Worm (Caenorhabditis elegans) whole organism, L1 larva: ENCODE data around the gene srh-71.

ENCODE experiments used
- aly-2 ChIP-seq: fragments of 150-350 bp; optimal IDR thresholded peaks from 2 replicates; lab custom pipeline; 2014; ENCODE audit warnings: missing biosample characterization, missing genetic modification characterization
- blmp-1 ChIP-seq: fragments of 150-350 bp; optimal IDR thresholded peaks from 2 replicates; lab custom pipeline; 2014; ENCODE audit warnings: missing biosample characterization, missing genetic modification characterization
- nhr-11 ChIP-seq: fragments of 150-350 bp; optimal IDR thresholded peaks from 2 replicates; lab custom pipeline; 2014; ENCODE audit warnings: missing biosample characterization, missing genetic modification characterization
- nhr-20 ChIP-seq: sonication (generic microtip); optimal IDR thresholded peaks from 2 replicates; lab custom pipeline; 2016; ENCODE audit warnings: mild to moderate bottlenecking, missing genetic modification characterization, missing compliant biosample characterization
- pag-3 ChIP-seq: sonication (generic microtip); optimal IDR thresholded peaks from 2 replicates; lab custom pipeline; 2017; ENCODE audit warnings: missing genetic modification characterization, mild to moderate bottlenecking, missing compliant biosample characterization, antibody characterized with exemption, borderline replicate concordance; ENCODE audit not compliant: insufficient read depth
- unc-62 ChIP-seq: fragments of 150-350 bp; optimal IDR thresholded peaks from 2 replicates; lab custom pipeline; 2014; ENCODE audit warnings: missing biosample characterization, missing genetic modification reagents, missing genetic modification characterization
- unc-86 ChIP-seq: sonication (generic microtip); optimal IDR thresholded peaks from 2 replicates; lab custom pipeline; 2016; ENCODE audit warnings: missing genetic modification characterization, missing compliant biosample characterization

ce11 chrII:3102018-3102417 lies 21.3 kb upstream of the srh-71 start, which contains the start of gene clec-121:
- TF ChIP-seq nhr-20 (tag; lab: Kevin White, UChicago) (no peak), nhr-11 (tag; lab: Kevin White, UChicago) (no peak), pag-3 (no peak), unc-62 (GFP tag; lab: Kevin White, UChicago) (no peak), unc-86 (tag; lab: Kevin White, UChicago) (no peak), blmp-1 (tag; lab: Kevin White, UChicago) (no peak), aly-2 (tag; lab: Kevin White, UChicago) (no peak)
